Fruit fly (Drosophila melanogaster) whole organism, embryonic: Measurements from ENCODE around the gene Cdc14.
A peak's percentile ranks its signal among the peaks of the same experiment; 100 is the strongest.

Source experiments
- Bgb ChIP-seq: fragments of 200-800 bp; sonication (Bioruptor generic); IDR thresholded peaks from 2 replicates; pipeline ENCODE4 v1.3.6; 2022; ENCODE audit warnings: missing biosample characterization, missing genetic modification characterization; ENCODE audit not compliant: partially characterized antibody
- CG10431 ChIP-seq: fragments of 200-800 bp; sonication (Bioruptor generic); optimal IDR thresholded peaks from 3 replicates; lab custom pipeline; 2018; ENCODE audit warnings: missing biosample characterization, mild to moderate bottlenecking, missing genetic modification characterization
- CG10462 ChIP-seq: fragments of 200-800 bp; sonication (Bioruptor generic); optimal IDR thresholded peaks from 2 replicates; lab custom pipeline; 2016; ENCODE audit warnings: missing biosample characterization, missing genetic modification characterization
- CG11504 ChIP-seq: fragments of 200-800 bp; sonication (Bioruptor generic); optimal IDR thresholded peaks from 3 replicates; lab custom pipeline; 2019; ENCODE audit warnings: missing biosample characterization, mild to moderate bottlenecking, missing genetic modification characterization, moderate library complexity
- CG18599 ChIP-seq: fragments of 200-800 bp; sonication (Bioruptor generic); optimal IDR thresholded peaks from 3 replicates; lab custom pipeline; 2017; ENCODE audit warnings: missing biosample characterization, missing genetic modification characterization, mild to moderate bottlenecking, moderate library complexity, missing genetic modification reagents
- CG2678 ChIP-seq: fragments of 200-800 bp; sonication (Bioruptor generic); optimal IDR thresholded peaks from 3 replicates; lab custom pipeline; 2019; ENCODE audit warnings: missing biosample characterization, mild to moderate bottlenecking, missing genetic modification characterization, moderate library complexity
- CG2889 ChIP-seq: fragments of 200-800 bp; sonication (Bioruptor generic); IDR thresholded peaks from 3 replicates; pipeline ENCODE4 v1.3.6; 2022; ENCODE audit warnings: missing biosample characterization, missing genetic modification characterization
- CG3163 ChIP-seq: fragments of 200-800 bp; sonication (Bioruptor generic); optimal IDR thresholded peaks from 3 replicates; lab custom pipeline; 2016; ENCODE audit warnings: missing biosample characterization, missing genetic modification characterization
- CG32532 ChIP-seq: fragments of 200-800 bp; sonication (Bioruptor generic); IDR thresholded peaks from 2 replicates; pipeline ENCODE4 v1.3.6; 2022; ENCODE audit warnings: missing biosample characterization, missing genetic modification characterization
- CG6683 ChIP-seq: fragments of 200-800 bp; sonication (Bioruptor generic); optimal IDR thresholded peaks from 2 replicates; lab custom pipeline; 2017; ENCODE audit warnings: missing biosample characterization, mild to moderate bottlenecking, missing genetic modification characterization, missing genetic modification reagents
- CG6689 ChIP-seq: fragments of 200-800 bp; sonication (Bioruptor generic); IDR thresholded peaks from 2 replicates; pipeline ENCODE4 v1.3.6; 2022; ENCODE audit warnings: missing biosample characterization, missing genetic modification characterization
- CG6854 ChIP-seq: fragments of 200-800 bp; sonication (Bioruptor generic); optimal IDR thresholded peaks from 3 replicates; lab custom pipeline; 2017; ENCODE audit warnings: missing biosample characterization, mild to moderate bottlenecking, missing genetic modification characterization
- CG7372 ChIP-seq: fragments of 200-800 bp; sonication (Bioruptor generic); IDR thresholded peaks from 2 replicates; pipeline ENCODE4 v1.3.6; 2022; ENCODE audit warnings: missing biosample characterization, missing genetic modification characterization
- CoRest ChIP-seq: fragments of 200-800 bp; sonication (Bioruptor generic); optimal IDR thresholded peaks from 3 replicates; lab custom pipeline; 2018; ENCODE audit warnings: missing biosample characterization, mild to moderate bottlenecking, missing genetic modification characterization, moderate library complexity
- Dad ChIP-seq: fragments of 200-800 bp; sonication (Bioruptor generic); optimal IDR thresholded peaks from 3 replicates; lab custom pipeline; 2016; ENCODE audit warnings: missing biosample characterization, missing genetic modification characterization
- Dbx ChIP-seq: fragments of 200-800 bp; sonication (Bioruptor generic); IDR thresholded peaks from 3 replicates; pipeline ENCODE4 v1.3.6; 2022; ENCODE audit warnings: missing biosample characterization, missing genetic modification characterization
- ERR ChIP-seq: fragments of 200-800 bp; sonication (Bioruptor generic); optimal IDR thresholded peaks from 2 replicates; lab custom pipeline; 2016; ENCODE audit warnings: missing biosample characterization, missing genetic modification characterization
- Hey ChIP-seq: fragments of 200-800 bp; sonication (Bioruptor generic); optimal IDR thresholded peaks from 3 replicates; lab custom pipeline; 2018; ENCODE audit warnings: missing biosample characterization, mild to moderate bottlenecking, missing genetic modification characterization
- Jarid2 ChIP-seq: fragments of 200-800 bp; sonication (Bioruptor generic); optimal IDR thresholded peaks from 3 replicates; lab custom pipeline; 2017; ENCODE audit warnings: mild to moderate bottlenecking, missing biosample characterization, missing genetic modification reagents, missing genetic modification characterization
- Lhr ChIP-seq: fragments of 200-800 bp; sonication (Bioruptor generic); optimal IDR thresholded peaks from 3 replicates; lab custom pipeline; 2017; ENCODE audit warnings: mild to moderate bottlenecking, missing biosample characterization, missing genetic modification reagents, missing genetic modification characterization
- NFAT ChIP-seq: fragments of 200-800 bp; sonication (Bioruptor generic); IDR thresholded peaks from 2 replicates; pipeline ENCODE4 v1.3.6; 2022; ENCODE audit warnings: missing biosample characterization, missing genetic modification characterization
- Oaz ChIP-seq: fragments of 200-800 bp; sonication (Bioruptor generic); IDR thresholded peaks from 2 replicates; pipeline ENCODE4 v1.3.6; 2022; ENCODE audit warnings: missing biosample characterization, missing genetic modification characterization
- Oli ChIP-seq: fragments of 200-800 bp; sonication (Bioruptor generic); optimal IDR thresholded peaks from 2 replicates; lab custom pipeline; 2018; ENCODE audit warnings: missing biosample characterization, mild to moderate bottlenecking, missing genetic modification characterization, moderate library complexity
- PHDP ChIP-seq: fragments of 200-800 bp; sonication (Bioruptor generic); optimal IDR thresholded peaks from 3 replicates; lab custom pipeline; 2018; ENCODE audit warnings: missing biosample characterization, mild to moderate bottlenecking, missing genetic modification characterization, moderate library complexity
- Rfx ChIP-seq: fragments of 200-800 bp; sonication (Bioruptor generic); IDR thresholded peaks from 2 replicates; pipeline ENCODE4 v1.3.6; 2022; ENCODE audit warnings: missing biosample characterization, missing genetic modification characterization
- Side ChIP-seq: fragments of 200-800 bp; sonication (Bioruptor generic); optimal IDR thresholded peaks from 2 replicates; lab custom pipeline; 2016; ENCODE audit warnings: missing biosample characterization, missing genetic modification characterization
- Sox102F ChIP-seq: fragments of 200-800 bp; sonication (Bioruptor generic); optimal IDR thresholded peaks from 2 replicates; lab custom pipeline; 2018; ENCODE audit warnings: missing biosample characterization, mild to moderate bottlenecking, missing genetic modification characterization, moderate library complexity
- al ChIP-seq: fragments of 200-800 bp; sonication (Bioruptor generic); IDR thresholded peaks from 2 replicates; pipeline ENCODE4 v1.3.6; 2022; ENCODE audit warnings: missing biosample characterization, missing genetic modification characterization
- bowl ChIP-seq: fragments of 200-800 bp; sonication (Bioruptor generic); IDR thresholded peaks from 2 replicates; pipeline ENCODE4 v1.3.6; 2022; ENCODE audit warnings: missing biosample characterization, missing genetic modification characterization
- ci ChIP-seq: fragments of 200-800 bp; sonication (Bioruptor generic); IDR thresholded peaks from 3 replicates; pipeline ENCODE4 v1.3.6; 2022; ENCODE audit warnings: missing biosample characterization, missing genetic modification characterization
- gem ChIP-seq: fragments of 200-800 bp; sonication (Bioruptor generic); optimal IDR thresholded peaks from 2 replicates; lab custom pipeline; 2019; ENCODE audit warnings: missing biosample characterization, mild to moderate bottlenecking, missing genetic modification characterization, moderate library complexity
- grau ChIP-seq: fragments of 200-800 bp; optimal IDR thresholded peaks from 3 replicates; lab custom pipeline; 2019; ENCODE audit warnings: missing biosample characterization, mild to moderate bottlenecking, missing genetic modification characterization, moderate library complexity
- jumu ChIP-seq: fragments of 200-800 bp; sonication (Bioruptor generic); optimal IDR thresholded peaks from 3 replicates; lab custom pipeline; 2016; ENCODE audit warnings: missing biosample characterization, missing genetic modification characterization
- knrl ChIP-seq: fragments of 200-800 bp; sonication (Bioruptor generic); IDR thresholded peaks from 3 replicates; pipeline ENCODE4 v1.3.6; 2022; ENCODE audit warnings: missing biosample characterization, missing genetic modification characterization; ENCODE audit not compliant: partially characterized antibody
- lmd ChIP-seq: fragments of 200-800 bp; sonication (Bioruptor generic); IDR thresholded peaks from 2 replicates; pipeline ENCODE4 v1.3.6; 2022; ENCODE audit warnings: missing biosample characterization, missing genetic modification characterization
- mld ChIP-seq: fragments of 200-800 bp; sonication (Bioruptor generic); IDR thresholded peaks from 3 replicates; pipeline ENCODE4 v1.3.6; 2022; ENCODE audit warnings: missing biosample characterization, missing genetic modification characterization; ENCODE audit not compliant: partially characterized antibody
- odd ChIP-seq: fragments of 200-800 bp; sonication (Bioruptor generic); optimal IDR thresholded peaks from 2 replicates; lab custom pipeline; 2017; ENCODE audit warnings: missing biosample characterization, mild to moderate bottlenecking, missing genetic modification characterization
- repo ChIP-seq: fragments of 200-800 bp; sonication (Bioruptor generic); optimal IDR thresholded peaks from 2 replicates; lab custom pipeline; 2016; ENCODE audit warnings: missing biosample characterization, missing genetic modification characterization
- row ChIP-seq: fragments of 200-800 bp; sonication (Bioruptor generic); IDR thresholded peaks from 3 replicates; pipeline ENCODE4 v1.3.6; 2022; ENCODE audit warnings: missing biosample characterization, missing genetic modification characterization
- schlank ChIP-seq: fragments of 200-800 bp; sonication (Bioruptor generic); optimal IDR thresholded peaks from 2 replicates; lab custom pipeline; 2018; ENCODE audit warnings: missing biosample characterization, mild to moderate bottlenecking, missing genetic modification characterization
- seq ChIP-seq: fragments of 200-800 bp; sonication (Bioruptor generic); IDR thresholded peaks from 2 replicates; pipeline ENCODE4 v1.3.6; 2022; ENCODE audit warnings: missing biosample characterization, missing genetic modification characterization
- sisA ChIP-seq: fragments of 200-800 bp; sonication (Bioruptor generic); IDR thresholded peaks from 2 replicates; pipeline ENCODE4 v1.3.6; 2022; ENCODE audit warnings: missing biosample characterization, missing genetic modification characterization
- sna ChIP-seq: fragments of 200-800 bp; sonication (Bioruptor generic); IDR thresholded peaks from 2 replicates; pipeline ENCODE4 v1.3.6; 2022; ENCODE audit warnings: missing biosample characterization, missing genetic modification characterization; ENCODE audit not compliant: partially characterized antibody
- unc-4 ChIP-seq: fragments of 200-800 bp; sonication (Bioruptor generic); IDR thresholded peaks from 2 replicates; pipeline ENCODE4 v1.3.6; 2022; ENCODE audit warnings: missing biosample characterization, missing genetic modification characterization; ENCODE audit not compliant: partially characterized antibody
- unpg ChIP-seq: fragments of 200-800 bp; sonication (Bioruptor generic); optimal IDR thresholded peaks from 3 replicates; lab custom pipeline; 2018; ENCODE audit warnings: missing biosample characterization, mild to moderate bottlenecking, missing genetic modification characterization, moderate library complexity
- zen ChIP-seq: fragments of 200-800 bp; sonication (Bioruptor generic); optimal IDR thresholded peaks from 3 replicates; lab custom pipeline; 2018; ENCODE audit warnings: missing biosample characterization, mild to moderate bottlenecking, missing genetic modification characterization, moderate library complexity
- zfh1 ChIP-seq: fragments of 200-800 bp; sonication (Bioruptor generic); IDR thresholded peaks from 3 replicates; pipeline ENCODE4 v1.3.6; 2022; ENCODE audit warnings: missing biosample characterization, missing genetic modification characterization

Gene Cdc14

DNA sequence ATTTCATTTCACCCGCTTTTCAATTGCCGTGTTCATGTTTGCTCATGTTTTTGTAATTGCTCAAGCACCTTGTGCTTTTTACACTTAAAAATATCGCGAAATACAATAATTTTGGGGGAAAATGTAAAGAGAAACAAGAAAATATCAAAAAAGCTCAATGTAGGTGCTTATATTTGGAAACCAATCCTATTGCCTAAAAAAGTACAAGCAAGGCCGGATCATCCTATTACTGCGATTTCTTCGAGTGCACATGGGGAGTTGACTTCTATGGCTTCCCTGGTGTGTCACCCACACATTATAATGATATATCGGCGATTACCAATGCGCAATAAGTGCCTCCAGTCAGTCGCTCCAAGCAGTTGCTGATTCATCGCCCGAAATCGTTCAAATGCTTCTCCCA is 30.7 kb upstream of the Cdc14 start (continued):
- TF ChIP-seq CG6689 (GFP tag; lab: Robert Waterston, UW) (0 out of 2 replicates have a peak, but pooled peaks have one; percentile 16), CG18599 (GFP tag; lab: Kevin White, UChicago) (peak; percentile 7), schlank (tag; lab: Kevin White, UChicago) (no peak), Oaz (GFP tag; lab: Robert Waterston, UW) (no peak), CG32532 (GFP tag; lab: Robert Waterston, UW) (0 out of 2 replicates have a peak, but pooled peaks have one; percentile 8), Rfx (GFP tag; lab: Robert Waterston, UW) (peak; percentile 34; the same call in 1 of the 2 replicates), unpg (GFP tag; lab: Kevin White, UChicago) (peak; percentile 0), grau (tag; lab: Kevin White, UChicago) (peak; percentile 12), unc-4 (GFP tag; lab: Robert Waterston, UW) (no peak)
- TF ChIP-seq, all 482 proteins: peak for 21

DNA sequence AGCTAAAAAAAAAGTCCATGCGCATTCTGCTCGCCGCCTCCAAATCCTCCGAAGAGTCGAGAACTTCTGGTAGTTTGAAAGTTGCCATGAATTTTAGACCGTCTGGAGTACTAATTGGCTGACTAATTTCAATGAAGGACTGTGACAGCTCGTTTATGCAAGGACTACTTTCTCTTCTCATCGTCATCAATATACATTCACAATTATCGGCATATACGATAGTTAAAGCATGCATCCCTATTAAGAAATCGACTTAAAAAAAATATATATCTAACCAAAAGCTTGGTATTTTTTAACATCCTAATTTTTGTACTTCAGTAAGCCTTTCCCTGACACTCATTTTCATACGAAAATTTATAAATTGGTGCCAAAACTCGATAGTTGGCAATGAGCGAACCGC is 29.6 kb upstream of the Cdc14 start, which contains the start of gene CG14537:
Gene CG14537 (plus strand): TSS at position 301 of the 400 bp plus-strand sequence.
- no peak for TF ChIP-seq CG6683 (GFP tag; lab: Kevin White, UChicago)
- TF ChIP-seq Bgb (GFP tag; lab: Robert Waterston, UW): no peak
- no peak for TF ChIP-seq odd (GFP tag; lab: Kevin White, UChicago)
- TF ChIP-seq Sox102F (GFP tag; lab: Kevin White, UChicago): no peak
- TF ChIP-seq sisA (GFP tag; lab: Robert Waterston, UW): no peak
- no peak for TF ChIP-seq repo (GFP tag; lab: Kevin White, UChicago)
- no peak for TF ChIP-seq ci
- no peak for TF ChIP-seq jumu (GFP tag; lab: Kevin White, UChicago)
- TF ChIP-seq, all 482 proteins: peak for 0

DNA sequence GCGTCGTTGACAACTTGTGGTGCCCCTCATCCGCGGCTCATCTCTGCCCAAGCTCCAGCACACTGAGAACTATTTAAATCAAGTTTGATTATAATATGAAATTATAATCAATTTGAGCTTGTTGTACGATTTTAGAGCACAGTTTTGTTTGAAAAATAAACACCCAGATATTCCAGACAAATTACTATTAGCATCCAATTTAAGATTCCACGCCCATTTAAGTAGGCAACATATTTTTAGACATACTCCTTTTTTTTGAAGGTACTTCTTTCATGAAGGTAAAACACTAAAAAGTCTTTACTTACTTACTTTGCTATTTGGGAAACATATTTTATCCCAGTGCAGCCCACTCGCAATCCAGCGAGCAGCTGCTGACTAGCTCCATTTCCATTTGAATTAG is 27.5 kb upstream of the Cdc14 start:
- TF ChIP-seq ERR (GFP tag; lab: Kevin White, UChicago) (no peak), gem (tag; lab: Kevin White, UChicago) (peak; percentile 37), mld (GFP tag; lab: Robert Waterston, UW) (no peak), CoRest (tag; lab: Kevin White, UChicago) (peak; percentile 27), al (GFP tag; lab: Robert Waterston, UW) (no peak), Side (no peak), sna (GFP tag; lab: Robert Waterston, UW) (no peak), lmd (GFP tag; lab: Robert Waterston, UW) (peak; percentile 34; the same call in 1 of the 2 replicates), CG3163 (GFP tag; lab: Kevin White, UChicago) (no peak), CG7372 (GFP tag; lab: Robert Waterston, UW) (no peak), CG2678 (tag; lab: Kevin White, UChicago) (peak; percentile 50), seq (no peak), Hey (no peak), CG11504 (tag; lab: Kevin White, UChicago) (peak; percentile 51), row (peak; percentile 41; the same call in 1 of the 3 replicates), Jarid2 (GFP tag; lab: Kevin White, UChicago) (no peak), CG10431 (no peak), zen (tag; lab: Kevin White, UChicago) (no peak), NFAT (GFP tag; lab: Robert Waterston, UW) (0 out of 2 replicates have a peak, but pooled peaks have one; percentile 4), CG2889 (GFP tag; lab: Robert Waterston, UW) (no peak), CG6854 (GFP tag; lab: Kevin White, UChicago) (no peak), PHDP (no peak), zfh1 (no peak), knrl (GFP tag; lab: Robert Waterston, UW) (no peak), CG18599 (GFP tag; lab: Kevin White, UChicago) (peak; percentile 18), Dad (GFP tag; lab: Kevin White, UChicago) (no peak), CG10462 (no peak), bowl (GFP tag; lab: Robert Waterston, UW) (no peak), Lhr (GFP tag; lab: Kevin White, UChicago) (no peak), Oli (tag; lab: Kevin White, UChicago) (peak; percentile 32), Dbx (GFP tag; lab: Robert Waterston, UW) (no peak)
